Fruit fly (Drosophila melanogaster) whole organism, pupa: Measurements from ENCODE around the gene Pak3.

ENCODE experiments used
- CG12605 ChIP-seq: fragments of 200-800 bp; sonication (Bioruptor generic); IDR thresholded peaks from 2 replicates; pipeline ENCODE4 v1.3.6; 2022; ENCODE audit warnings: missing biosample characterization, missing genetic modification characterization
- CG32121 ChIP-seq: fragments of 200-800 bp; sonication (Bioruptor generic); IDR thresholded peaks from 2 replicates; pipeline ENCODE4 v1.3.6; 2022; ENCODE audit warnings: missing biosample characterization, missing genetic modification characterization
- CG8159 ChIP-seq: fragments of 200-800 bp; sonication (Bioruptor generic); optimal IDR thresholded peaks from 3 replicates; lab custom pipeline; 2018; ENCODE audit warnings: missing biosample characterization, mild to moderate bottlenecking, missing genetic modification characterization, moderate library complexity
- CG9948 ChIP-seq: fragments of 200-800 bp; sonication (Bioruptor generic); optimal IDR thresholded peaks from 2 replicates; lab custom pipeline; 2018; ENCODE audit warnings: missing biosample characterization, mild to moderate bottlenecking, missing genetic modification characterization, moderate library complexity
- EcR ChIP-seq: fragments of 200-800 bp; sonication (Bioruptor generic); optimal IDR thresholded peaks from 3 replicates; lab custom pipeline; 2019; ENCODE audit warnings: missing biosample characterization, missing genetic modification characterization, mild to moderate bottlenecking, moderate library complexity, missing genetic modification reagents

dm6 chr3R:16434599-16434998, 19.0 kb downstream of the Pak3 start, which contains the start of gene CG14881:
- no peak for TF ChIP-seq EcR (GFP tag; lab: Kevin White, UChicago)
- TF ChIP-seq CG12605 (GFP tag; lab: Robert Waterston, UW): no peak
- TF ChIP-seq CG9948 (tag; lab: Kevin White, UChicago): no peak
- TF ChIP-seq CG8159 (tag; lab: Kevin White, UChicago): no peak
- no peak for TF ChIP-seq CG32121
